Worm (Caenorhabditis elegans) whole organism, early embryonic: ENCODE results near the gene ckb-2.

ENCODE experiments used
- ama-1 ChIP-seq: fragments of 150-350 bp; optimal IDR thresholded peaks from 2 replicates; lab custom pipeline; 2014
- ceh-13 ChIP-seq: fragments of 200-800 bp; sonication (Bioruptor generic); optimal IDR thresholded peaks from 2 replicates; lab custom pipeline; 2018; ENCODE audit warnings: mild to moderate bottlenecking, missing genetic modification characterization, missing compliant biosample characterization
- hnd-1 ChIP-seq: sonication (generic microtip); optimal IDR thresholded peaks from 2 replicates; lab custom pipeline; 2016; ENCODE audit warnings: missing genetic modification characterization, missing compliant biosample characterization
- tbx-11 ChIP-seq: fragments of 200-800 bp; sonication (Bioruptor generic); IDR thresholded peaks from 2 replicates; pipeline ENCODE4 v1.3.6; 2022; ENCODE audit warnings: missing genetic modification characterization, missing compliant biosample characterization

DNA sequence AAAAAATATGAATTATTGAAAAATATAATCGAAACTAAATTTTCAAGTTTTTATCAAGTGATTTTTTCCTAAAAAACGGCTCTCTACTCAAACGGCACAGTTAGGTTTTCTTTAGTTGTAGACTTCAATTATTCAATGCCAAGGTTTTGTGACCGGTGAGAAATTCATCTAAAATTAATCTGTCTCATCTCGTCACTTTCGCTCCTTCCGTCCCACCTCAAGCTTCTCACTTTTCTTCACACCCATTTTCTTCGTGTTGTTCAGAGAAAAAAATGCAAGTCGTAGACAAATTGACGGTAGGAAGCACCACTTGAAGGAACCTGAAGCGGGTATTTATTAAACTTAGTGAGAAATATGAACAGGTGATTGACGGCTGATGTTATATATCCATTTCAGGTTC is 23.6 kb downstream of the ckb-2 start:
- TF ChIP-seq ceh-13 (GFP tag; lab: Kevin White, UChicago) (no peak), tbx-11 (GFP tag; lab: Robert Waterston, UW) (no peak), hnd-1 (tag; lab: Kevin White, UChicago) (no peak), ama-1 (lab: Kevin White, UChicago) (no peak)
